Fruit fly (Drosophila melanogaster): ENCODE data around the gene Pih1D1.

The Pih1D1 gene

DNA sequence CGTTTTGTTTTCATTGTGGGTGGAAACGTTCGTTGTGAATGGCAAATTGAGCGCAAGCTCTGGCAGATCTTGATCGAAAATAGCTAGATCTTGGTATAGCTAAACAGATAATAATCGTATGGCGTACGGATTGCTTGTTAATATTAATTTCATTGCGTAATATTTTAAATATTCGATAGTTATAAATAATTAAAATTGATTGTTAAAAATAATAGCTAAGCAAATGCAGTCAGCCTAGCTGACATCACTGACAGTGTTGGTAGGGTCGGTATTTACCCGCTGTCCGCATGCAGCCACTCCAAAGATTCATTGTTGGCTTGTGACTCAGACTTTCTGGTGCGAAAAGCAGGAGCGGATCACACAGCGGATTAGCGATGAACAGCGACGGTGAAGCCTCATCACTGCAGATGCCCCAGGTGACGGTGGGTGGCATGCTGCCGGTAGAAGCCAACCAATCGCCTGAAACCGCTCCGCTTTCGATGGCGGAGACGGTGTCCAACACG lies 17.2 kb downstream of the Pih1D1 start, which contains the start of the genes CG5776 and spict (continued):
- TF ChIP-seq Rfx (GFP tag; IDR thresholded peaks at IDR 0.05) (peak; percentile 92), CG4617 (GFP tag; optimal IDR thresholded peaks at IDR 0.05; ENCODE audit: borderline replicate concordance) (peak; percentile 52), nmo (GFP tag; optimal IDR thresholded peaks at IDR 0.05) (peak; percentile 85), CG43689 (GFP tag; IDR thresholded peaks at IDR 0.05) (0 out of 2 replicates have a peak, but pooled peaks have one; percentile 35), Sry-δ (GFP tag; optimal IDR thresholded peaks at IDR 0.05) (no peak), psq (GFP tag; optimal IDR thresholded peaks at IDR 0.05) (peak; percentile 52), CHES-1-like (GFP tag; optimal IDR thresholded peaks at IDR 0.05) (peak; percentile 35), Ssrp (tag; optimal IDR thresholded peaks at IDR 0.05) (peak; percentile 78), Mes4 (GFP tag; optimal IDR thresholded peaks at IDR 0.05) (no peak), mam (GFP tag; optimal IDR thresholded peaks at IDR 0.05) (no peak), dan (GFP tag; IDR thresholded peaks at IDR 0.05) (no peak), CG1233 (GFP tag; optimal IDR thresholded peaks at IDR 0.05) (peak; percentile 58), CG34224 (GFP tag; IDR thresholded peaks at IDR 0.05; ENCODE audit: partially characterized antibody) (peak; percentile 12; the same call in 1 of the 3 replicates), CG7372 (GFP tag; IDR thresholded peaks at IDR 0.05) (no peak), lab (GFP tag; optimal IDR thresholded peaks at IDR 0.05) (peak; percentile 83), CG9797 (GFP tag; optimal IDR thresholded peaks at IDR 0.05) (peak; percentile 80), grn (GFP tag; optimal IDR thresholded peaks at IDR 0.05) (peak; percentile 26), CG10267 (tag; optimal IDR thresholded peaks at IDR 0.05) (peak; percentile 87), nom (GFP tag; optimal IDR thresholded peaks at IDR 0.05) (peak; percentile 48), CG7357 (GFP tag; IDR thresholded peaks at IDR 0.05) (peak; percentile 45; the same call in 1 of the 3 replicates), sqz (GFP tag; optimal IDR thresholded peaks at IDR 0.05) (no peak), CG10959 (GFP tag; IDR thresholded peaks at IDR 0.05) (peak; percentile 49), pho (GFP tag; optimal IDR thresholded peaks at IDR 0.05) (peak; percentile 54), Oli (tag; optimal IDR thresholded peaks at IDR 0.05) (peak; percentile 72), tna (GFP tag; IDR thresholded peaks at IDR 0.05; ENCODE audit: partially characterized antibody) (no peak; the same call in 1 of the 2 replicates), ara (GFP tag; IDR thresholded peaks at IDR 0.05) (peak; percentile 63; the same call in 1 of the 2 replicates), Fer3 (tag; optimal IDR thresholded peaks at IDR 0.05) (peak; percentile 65), ssp (GFP tag; IDR thresholded peaks at IDR 0.05) (peak; percentile 64), sima (GFP tag; optimal IDR thresholded peaks at IDR 0.05) (no peak), lmd (GFP tag; IDR thresholded peaks at IDR 0.05) (peak; percentile 83), so (GFP tag; IDR thresholded peaks at IDR 0.05) (peak; percentile 57; the same call in 2 of the 3 replicates), dmrt11E (tag; optimal IDR thresholded peaks at IDR 0.05) (peak; percentile 74), Doc3 (GFP tag; IDR thresholded peaks at IDR 0.05; ENCODE audit: partially characterized antibody) (no peak), CG10321 (GFP tag; IDR thresholded peaks at IDR 0.05) (0 out of 2 replicates have a peak, but pooled peaks have one; percentile 34), CG34376 (GFP tag; optimal IDR thresholded peaks at IDR 0.05) (no peak), Bgb (GFP tag; IDR thresholded peaks at IDR 0.05; ENCODE audit: partially characterized antibody) (peak; percentile 54), HLHmδ (GFP tag; optimal IDR thresholded peaks at IDR 0.05) (peak; percentile 3), H15 (GFP tag; IDR thresholded peaks at IDR 0.05) (peak; percentile 57; the same call in 1 of the 3 replicates), CG11093 (GFP tag; IDR thresholded peaks at IDR 0.05) (peak; percentile 74; the same call in 1 of the 3 replicates), CG4707 (GFP tag; optimal IDR thresholded peaks at IDR 0.05) (no peak), CG3838 (GFP tag; optimal IDR thresholded peaks at IDR 0.05) (no peak), CG6765 (GFP tag; optimal IDR thresholded peaks at IDR 0.05) (no peak), CrebB (tag; optimal IDR thresholded peaks at IDR 0.05) (peak; percentile 55), CG3726 (GFP tag; IDR thresholded peaks at IDR 0.05) (no peak), ab (GFP tag; optimal IDR thresholded peaks at IDR 0.05) (no peak), nerfin-2 (GFP tag; IDR thresholded peaks at IDR 0.05; ENCODE audit: partially characterized antibody) (no peak), Opbp (GFP tag; IDR thresholded peaks at IDR 0.05; ENCODE audit: partially characterized antibody) (no peak), da (GFP tag; optimal IDR thresholded peaks at IDR 0.05) (no peak), CG11398 (GFP tag; optimal IDR thresholded peaks at IDR 0.05) (no peak), Hmr (GFP tag; optimal IDR thresholded peaks at IDR 0.05) (peak; percentile 91)

Data from whole organism, embryonic.